Worm (Caenorhabditis elegans): Measurements from ENCODE around the gene enpl-1.

Gene enpl-1

DNA sequence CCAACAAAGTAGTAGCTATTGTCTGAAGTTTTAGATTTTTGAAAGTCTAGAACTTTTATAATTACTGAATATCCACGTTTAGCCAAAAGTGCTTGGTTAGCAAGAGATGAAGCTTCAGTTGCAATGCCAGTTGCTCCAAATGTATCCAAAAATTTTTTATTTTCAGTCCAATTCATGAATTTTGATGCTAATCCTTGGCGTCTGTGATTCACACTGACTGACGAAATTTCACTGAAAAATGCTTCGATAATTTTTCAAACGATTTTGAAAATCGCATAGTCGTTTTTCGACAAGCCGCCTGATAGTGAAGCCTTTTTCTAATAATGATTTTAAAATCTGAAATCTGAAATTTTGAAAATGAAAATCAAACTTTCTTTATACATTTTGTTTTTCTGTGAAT, 25.0 kb upstream of the enpl-1 start:
- no peak for TF ChIP-seq mml-1 (tag; optimal IDR thresholded peaks at IDR 0.05)
- TF ChIP-seq nhr-25 (tag; optimal IDR thresholded peaks at IDR 0.05): no peak
- no peak for TF ChIP-seq lsy-12 (tag; optimal IDR thresholded peaks at IDR 0.05)
- no peak for TF ChIP-seq pqm-1 (tag; optimal IDR thresholded peaks at IDR 0.05)
- no peak for TF ChIP-seq skn-1 (tag; optimal IDR thresholded peaks at IDR 0.05)
- no peak for TF ChIP-seq ceh-16 (tag; optimal IDR thresholded peaks at IDR 0.05)
- TF ChIP-seq ceh-82 (tag; optimal IDR thresholded peaks at IDR 0.05): no peak
- TF ChIP-seq nhr-23 (tag; optimal IDR thresholded peaks at IDR 0.05): no peak
- TF ChIP-seq ama-1 (optimal IDR thresholded peaks at IDR 0.05): no peak
- TF ChIP-seq zag-1 (tag; optimal IDR thresholded peaks at IDR 0.05): no peak
- no peak for TF ChIP-seq aly-2 (tag; optimal IDR thresholded peaks at IDR 0.05)
- TF ChIP-seq daf-12 (tag; optimal IDR thresholded peaks at IDR 0.05): no peak
- no peak for TF ChIP-seq fkh-10 (GFP tag; optimal IDR thresholded peaks at IDR 0.05)
- TF ChIP-seq nhr-43 (tag; optimal IDR thresholded peaks at IDR 0.05; ENCODE audit: poor library complexity, severe bottlenecking): no peak
- TF ChIP-seq elt-3 (tag; optimal IDR thresholded peaks at IDR 0.05): no peak
- TF ChIP-seq nhr-12 (tag; optimal IDR thresholded peaks at IDR 0.05): no peak
- TF ChIP-seq tbx-2 (tag; optimal IDR thresholded peaks at IDR 0.05): no peak
- no peak for TF ChIP-seq R02D3.7 (tag; optimal IDR thresholded peaks at IDR 0.05)

DNA sequence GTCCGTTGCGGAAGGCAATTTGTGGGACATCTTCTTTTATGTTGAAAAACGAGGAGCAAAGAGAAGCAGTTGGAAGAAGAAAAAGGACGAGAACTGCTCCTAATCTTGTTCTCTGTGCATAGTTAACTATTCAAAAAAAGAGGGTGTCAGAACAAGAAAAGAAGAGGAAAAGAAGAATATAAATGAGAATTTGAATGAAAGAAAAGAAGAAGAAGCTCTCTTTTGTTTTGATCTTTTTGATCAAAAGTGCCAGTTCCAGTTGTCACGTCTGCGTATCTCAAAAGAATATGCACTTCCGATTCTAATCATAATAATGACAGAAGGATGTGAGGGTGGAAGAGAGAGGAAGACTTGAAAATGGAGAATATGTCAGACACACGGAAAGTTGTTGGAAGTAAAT, 24.1 kb upstream of the enpl-1 start, which contains the start of gene M7.8:
TSS of gene M7.8 (minus strand) at position 112 of the 400 bp plus-strand sequence.
- TF ChIP-seq sea-2 (GFP tag; optimal IDR thresholded peaks at IDR 0.05): no peak
- peak; percentile 76 for TF ChIP-seq fkh-10 (GFP tag; optimal IDR thresholded peaks at IDR 0.05)

DNA sequence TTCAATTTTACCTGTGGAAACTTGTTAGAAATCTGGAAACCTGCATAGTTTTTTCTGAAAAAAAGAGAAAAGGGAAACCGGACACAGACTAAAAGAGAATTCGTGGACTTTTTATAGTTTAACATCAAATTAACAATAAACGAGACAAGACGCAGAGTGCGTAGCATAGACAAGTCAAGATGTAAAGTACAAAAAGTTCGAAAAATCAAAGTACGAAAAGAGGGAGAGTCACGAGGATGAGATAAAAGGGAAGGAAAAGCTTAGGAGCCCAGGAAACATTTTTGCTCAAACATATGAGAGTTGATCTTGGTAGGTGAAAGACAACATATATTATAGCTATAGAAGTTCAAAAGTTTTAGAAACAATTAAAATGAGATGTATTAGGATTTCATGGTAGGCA, 21.3 kb upstream of the enpl-1 start, which contains the start of gene M7.12:
TSS of gene M7.12 (minus strand) at position 188 of the 400 bp plus-strand sequence.
- TF ChIP-seq pqm-1 (tag; optimal IDR thresholded peaks at IDR 0.05) (peak; percentile 37), ceh-28 (tag; optimal IDR thresholded peaks at IDR 0.05) (no peak), nfya-1 (tag; optimal IDR thresholded peaks at IDR 0.05; ENCODE audit: insufficient read depth) (peak; percentile 7), nhr-76 (tag; optimal IDR thresholded peaks at IDR 0.05) (peak; percentile 76)

- TF ChIP-seq R02D3.7 (tag; optimal IDR thresholded peaks at IDR 0.05) (no peak), fkh-2 (tag; optimal IDR thresholded peaks at IDR 0.05) (no peak), lsy-12 (tag; optimal IDR thresholded peaks at IDR 0.05) (no peak), mml-1 (tag; optimal IDR thresholded peaks at IDR 0.05) (no peak)
Measured at ce11 chrIV:11100271-11100670, 18.8 kb upstream of the enpl-1 start, which contains the start of gene str-3. Gene str-3 (minus strand): TSS chrIV:11100371.

ce11 chrIV:11101383-11101782, 17.7 kb upstream of the enpl-1 start, which contains the start of gene srlf-18:
Gene srlf-18 (minus strand): TSS chrIV:11101483.
- TF ChIP-seq mml-1 (tag; optimal IDR thresholded peaks at IDR 0.05) (no peak), ceh-9 (tag; optimal IDR thresholded peaks at IDR 0.05) (no peak), nfya-1 (tag; optimal IDR thresholded peaks at IDR 0.05; ENCODE audit: insufficient read depth) (no peak)

DNA sequence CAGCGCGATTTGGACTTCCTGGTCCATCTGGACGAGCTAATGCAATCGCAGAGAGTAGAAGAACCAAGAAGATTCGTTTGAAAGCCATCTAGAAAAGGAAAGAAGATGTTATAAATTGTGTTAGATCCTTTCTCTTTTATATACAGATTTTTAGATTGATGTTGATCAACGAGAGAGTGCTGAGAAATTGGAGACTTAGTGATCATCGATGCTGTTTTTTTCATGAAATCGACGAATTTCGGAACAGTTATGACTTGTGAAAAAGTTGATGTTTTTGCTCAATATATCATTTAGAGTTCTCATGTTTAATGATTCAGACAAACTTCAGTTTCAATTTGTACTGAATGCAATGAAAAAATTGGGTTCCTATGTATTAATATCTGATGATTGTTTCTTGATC, 16.5 kb upstream of the enpl-1 start, which contains the start of gene srlf-17:
TSS of gene srlf-17 (minus strand) at position 101 of the 400 bp plus-strand sequence.
- TF ChIP-seq R02D3.7 (tag; optimal IDR thresholded peaks at IDR 0.05) (no peak), nhr-76 (tag; optimal IDR thresholded peaks at IDR 0.05) (no peak), ceh-9 (tag; optimal IDR thresholded peaks at IDR 0.05) (no peak), ztf-4 (tag; optimal IDR thresholded peaks at IDR 0.05) (no peak), elt-2 (tag; optimal IDR thresholded peaks at IDR 0.05) (no peak), daf-12 (tag; optimal IDR thresholded peaks at IDR 0.05) (no peak), aly-2 (tag; optimal IDR thresholded peaks at IDR 0.05) (no peak), pqm-1 (tag; optimal IDR thresholded peaks at IDR 0.05) (no peak), skn-1 (tag; optimal IDR thresholded peaks at IDR 0.05) (no peak), lin-15B (tag; optimal IDR thresholded peaks at IDR 0.05) (no peak), zag-1 (tag; optimal IDR thresholded peaks at IDR 0.05) (no peak), mdl-1 (tag; optimal IDR thresholded peaks at IDR 0.05) (no peak), eor-1 (tag; optimal IDR thresholded peaks at IDR 0.05) (no peak), unc-62 (GFP tag; optimal IDR thresholded peaks at IDR 0.05) (no peak), ceh-82 (tag; optimal IDR thresholded peaks at IDR 0.05) (no peak), ceh-28 (tag; optimal IDR thresholded peaks at IDR 0.05) (no peak), nhr-77 (tag; optimal IDR thresholded peaks at IDR 0.05) (no peak), nhr-43 (tag; optimal IDR thresholded peaks at IDR 0.05; ENCODE audit: poor library complexity, severe bottlenecking) (no peak), fkh-2 (tag; optimal IDR thresholded peaks at IDR 0.05) (no peak), nhr-237 (tag; optimal IDR thresholded peaks at IDR 0.05) (no peak)
